Fruit fly (Drosophila melanogaster): Measurements from ENCODE around the gene CG9902.

DNA sequence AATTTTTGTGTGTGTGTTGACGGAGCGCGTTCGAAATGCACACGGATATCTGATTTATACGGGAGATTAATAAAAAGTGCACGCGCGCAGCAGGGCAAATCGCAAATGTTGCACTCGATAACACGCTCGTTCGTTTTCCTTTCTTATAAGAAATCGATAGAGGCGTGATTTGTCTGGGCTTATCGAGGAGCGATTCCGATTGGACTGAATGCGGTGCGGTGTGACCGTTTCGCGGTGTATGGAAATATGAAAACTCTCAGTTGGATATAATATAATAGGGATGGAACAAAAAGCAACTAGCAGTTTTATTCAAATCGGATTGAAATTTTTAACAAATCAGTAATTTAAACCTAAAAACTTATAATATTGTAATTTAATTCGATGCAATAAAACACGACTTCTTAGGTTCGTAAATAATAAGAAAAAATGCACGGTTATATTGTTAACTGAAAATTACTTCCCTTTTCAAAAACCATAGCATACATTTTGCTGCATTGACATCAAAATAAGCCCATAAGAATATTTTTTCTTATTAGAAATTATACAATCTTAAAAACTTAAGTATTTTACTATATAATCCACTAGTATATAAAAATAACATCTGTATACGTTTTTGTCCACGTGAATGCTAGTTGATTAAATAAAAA, 39.8 kb upstream of the CG9902 start, which contains the start of gene CanA-14F:
- TF ChIP-seq Ets98B (GFP tag; IDR thresholded peaks at IDR 0.05) (no peak), CG9948 (tag; optimal IDR thresholded peaks at IDR 0.05) (no peak), rn (GFP tag; IDR thresholded peaks at IDR 0.05) (no peak), EcR (GFP tag; optimal IDR thresholded peaks at IDR 0.05) (no peak), gl (tag; optimal IDR thresholded peaks at IDR 0.05) (no peak), CG14655 (GFP tag; optimal IDR thresholded peaks at IDR 0.05) (no peak), Pif1B (GFP tag; optimal IDR thresholded peaks at IDR 0.05) (no peak), CG15710 (tag; optimal IDR thresholded peaks at IDR 0.05) (no peak), CG32121 (GFP tag; IDR thresholded peaks at IDR 0.05) (no peak)
